Worm (Caenorhabditis elegans): ENCODE results near the gene rabs-5.

ce11 chrIV:8112646-8113045 lies 5.2 kb upstream of the rabs-5 start:
- TF ChIP-seq sma-9 (GFP tag; optimal IDR thresholded peaks at IDR 0.05) (no peak), sma-9 (tag; optimal IDR thresholded peaks at IDR 0.05) (no peak), blmp-1 (tag; optimal IDR thresholded peaks at IDR 0.05; ENCODE audit: insufficient read depth) (no peak), ztf-4 (tag; optimal IDR thresholded peaks at IDR 0.05) (no peak)
